Fruit fly (Drosophila melanogaster): ENCODE data around the gene CG31465.
A peak's percentile ranks its signal among the peaks of the same experiment; 100 is the strongest.

Gene CG31465

dm6 chr3R:21931346-21931745, 50.7 kb downstream of the CG31465 start:
- no peak for TF ChIP-seq gsb (GFP tag; IDR thresholded peaks at IDR 0.05)
- TF ChIP-seq dmrt99B (tag; optimal IDR thresholded peaks at IDR 0.05): peak; percentile 4
- peak; percentile 73 for TF ChIP-seq Drgx (GFP tag; IDR thresholded peaks at IDR 0.05)
- peak; percentile 32 for TF ChIP-seq CG15269 (tag; optimal IDR thresholded peaks at IDR 0.05)
- peak in 1 of 2 experiments; percentile 64 for TF ChIP-seq Hr51 (GFP tag; optimal IDR thresholded peaks at IDR 0.05)
- TF ChIP-seq Oli (tag; optimal IDR thresholded peaks at IDR 0.05): peak; percentile 34
- TF ChIP-seq CG6689 (GFP tag; IDR thresholded peaks at IDR 0.05): 0 out of 2 replicates have a peak, but pooled peaks have one; percentile 19
- peak; percentile 38 for TF ChIP-seq Sox102F (GFP tag; optimal IDR thresholded peaks at IDR 0.05)
- TF ChIP-seq ap (GFP tag; IDR thresholded peaks at IDR 0.05): 0 out of 2 replicates have a peak, but pooled peaks have one; percentile 3
- TF ChIP-seq unpg (GFP tag; optimal IDR thresholded peaks at IDR 0.05): no peak
- no peak for TF ChIP-seq CG11695 (GFP tag; IDR thresholded peaks at IDR 0.05)
- peak; percentile 53 for TF ChIP-seq CG11504 (tag; optimal IDR thresholded peaks at IDR 0.05)
- TF ChIP-seq Ptx1 (GFP tag; IDR thresholded peaks at IDR 0.05): peak; percentile 40; the same call in 1 of the 2 replicates
- TF ChIP-seq CG7839 (tag; optimal IDR thresholded peaks at IDR 0.05): peak; percentile 18
- TF ChIP-seq CG10565 (GFP tag; optimal IDR thresholded peaks at IDR 0.05): no peak
- TF ChIP-seq gem (tag; optimal IDR thresholded peaks at IDR 0.05): peak; percentile 28
- TF ChIP-seq sens (GFP tag): peak; percentile 16
